Worm (Caenorhabditis elegans) whole organism, L4 larva: ENCODE measurements around the gene haly-1.

Experiments used
- F10B5.3 ChIP-seq: sonication (generic microtip); optimal IDR thresholded peaks from 2 replicates; lab custom pipeline; 2016; ENCODE audit warnings: mild to moderate bottlenecking, missing genetic modification characterization, missing compliant biosample characterization
- F37D6.2 ChIP-seq: sonication (generic microtip); optimal IDR thresholded peaks from 2 replicates; lab custom pipeline; 2016; ENCODE audit warnings: mild to moderate bottlenecking, missing genetic modification characterization, missing compliant biosample characterization
- F49E8.2 ChIP-seq: sonication (generic microtip); optimal IDR thresholded peaks from 2 replicates; lab custom pipeline; 2016; ENCODE audit warnings: missing compliant biosample characterization, mild to moderate bottlenecking, missing genetic modification characterization, borderline replicate concordance
- Y48G9A.11 ChIP-seq: fragments of 200-800 bp; sonication (Bioruptor generic); IDR thresholded peaks from 2 replicates; pipeline ENCODE4 v1.3.6; 2022; ENCODE audit warnings: missing genetic modification reagents, missing genetic modification characterization, missing compliant biosample characterization
- Y5F2A.4 ChIP-seq: fragments of 200-800 bp; sonication (Bioruptor generic); optimal IDR thresholded peaks from 2 replicates; lab custom pipeline; 2018; ENCODE audit warnings: mild to moderate bottlenecking, missing genetic modification characterization, missing compliant biosample characterization
- ZK337.2 ChIP-seq: fragments of 200-800 bp; sonication (Bioruptor generic); IDR thresholded peaks from 2 replicates; pipeline ENCODE4 v1.3.6; 2022; ENCODE audit warnings: missing genetic modification reagents, missing genetic modification characterization, missing compliant biosample characterization
- ZK546.5 ChIP-seq, 2 experiments: sonication (generic microtip); optimal IDR thresholded peaks; 2 replicates each; lab custom pipeline; 2017; ENCODE audit warnings: missing biosample characterization in 2 of 2, missing genetic modification characterization in 2 of 2
- aly-2 ChIP-seq: sonication (generic microtip); optimal IDR thresholded peaks from 2 replicates; lab custom pipeline; 2018; ENCODE audit warnings: missing biosample characterization, missing genetic modification characterization
- arid-1 ChIP-seq: fragments of 200-800 bp; sonication (Bioruptor generic); conservative IDR thresholded peaks from 2 replicates; pipeline ENCODE4 v1.3.6; 2022; ENCODE audit warnings: missing genetic modification reagents, missing genetic modification characterization, missing compliant biosample characterization
- attf-4 ChIP-seq: sonication (generic microtip); optimal IDR thresholded peaks from 3 replicates; lab custom pipeline; 2017; ENCODE audit warnings: missing biosample characterization, missing genetic modification characterization
- ceh-20 ChIP-seq: fragments of 200-800 bp; sonication (Bioruptor generic); IDR thresholded peaks from 2 replicates; pipeline ENCODE4 v1.3.6; 2022; ENCODE audit warnings: missing genetic modification reagents, missing genetic modification characterization, missing compliant biosample characterization
- ceh-28 ChIP-seq: fragments of 150-350 bp; optimal IDR thresholded peaks from 2 replicates; lab custom pipeline; 2014; ENCODE audit warnings: missing biosample characterization, missing genetic modification reagents, missing genetic modification characterization
- ceh-44 ChIP-seq: fragments of 200-800 bp; sonication (Bioruptor generic); IDR thresholded peaks from 2 replicates; pipeline ENCODE4 v1.3.6; 2022; ENCODE audit warnings: missing genetic modification reagents, missing genetic modification characterization, missing compliant biosample characterization
- ceh-62 ChIP-seq: sonication (generic microtip); optimal IDR thresholded peaks from 2 replicates; lab custom pipeline; 2017; ENCODE audit warnings: missing biosample characterization, missing genetic modification characterization
- ctbp-1 ChIP-seq: fragments of 200-800 bp; sonication (Bioruptor generic); IDR thresholded peaks from 2 replicates; pipeline ENCODE4 v1.3.6; 2022; ENCODE audit warnings: missing genetic modification reagents, missing genetic modification characterization, missing compliant biosample characterization
- daf-16 ChIP-seq, 3 experiments: sonication (generic microtip); optimal IDR thresholded peaks; 2 replicates each; lab custom pipeline; 2016 to 2017; ENCODE audit warnings: missing genetic modification characterization in 3 of 3, missing genetic modification reagents in 3 of 3, mild to moderate bottlenecking in 2 of 3, missing compliant biosample characterization in 2 of 3, missing biosample characterization in 1 of 3, moderate library complexity in 1 of 3
- daf-8 ChIP-seq: fragments of 200-800 bp; sonication (Bioruptor generic); IDR thresholded peaks from 2 replicates; pipeline ENCODE4 v1.3.6; 2022; ENCODE audit warnings: missing genetic modification characterization, missing compliant biosample characterization
- dmd-6 ChIP-seq: fragments of 200-800 bp; sonication (Bioruptor generic); IDR thresholded peaks from 2 replicates; pipeline ENCODE4 v1.3.6; 2022; ENCODE audit warnings: missing genetic modification reagents, missing genetic modification characterization, missing compliant biosample characterization
- dmd-9 ChIP-seq: fragments of 200-800 bp; sonication (Bioruptor generic); IDR thresholded peaks from 2 replicates; pipeline ENCODE4 v1.3.6; 2022; ENCODE audit warnings: missing genetic modification reagents, missing genetic modification characterization, missing compliant biosample characterization
- dve-1 ChIP-seq: sonication (generic microtip); optimal IDR thresholded peaks from 2 replicates; lab custom pipeline; 2017; ENCODE audit warnings: antibody characterized with exemption, mild to moderate bottlenecking, missing genetic modification characterization, missing compliant biosample characterization; ENCODE audit not compliant: insufficient read depth
- egl-27 ChIP-seq: sonication (generic microtip); optimal IDR thresholded peaks from 3 replicates; lab custom pipeline; 2017; ENCODE audit warnings: missing biosample characterization, missing genetic modification reagents, missing genetic modification characterization
- egl-43 ChIP-seq: fragments of 200-800 bp; sonication (Bioruptor generic); IDR thresholded peaks from 2 replicates; pipeline ENCODE4 v1.3.6; 2022; ENCODE audit warnings: missing genetic modification reagents, missing genetic modification characterization, missing compliant biosample characterization
- fkh-10 ChIP-seq: fragments of 150-350 bp; optimal IDR thresholded peaks from 2 replicates; lab custom pipeline; 2014; ENCODE audit warnings: missing biosample characterization, missing genetic modification reagents, missing genetic modification characterization
- hmg-1.1 ChIP-seq: fragments of 200-800 bp; sonication (Bioruptor generic); IDR thresholded peaks from 2 replicates; pipeline ENCODE4 v1.3.6; 2022; ENCODE audit warnings: missing genetic modification reagents, missing genetic modification characterization, missing compliant biosample characterization
- jun-1 ChIP-seq: fragments of 150-350 bp; optimal IDR thresholded peaks from 2 replicates; lab custom pipeline; 2014; ENCODE audit warnings: missing biosample characterization, missing genetic modification reagents, missing genetic modification characterization
- lin-1 ChIP-seq: fragments of 200-800 bp; sonication (Bioruptor generic); IDR thresholded peaks from 2 replicates; pipeline ENCODE4 v1.3.6; 2022; ENCODE audit warnings: missing genetic modification reagents, missing genetic modification characterization, missing compliant biosample characterization
- lin-13 ChIP-seq: fragments of 150-350 bp; optimal IDR thresholded peaks from 2 replicates; lab custom pipeline; 2014; ENCODE audit warnings: missing biosample characterization, missing genetic modification reagents, missing genetic modification characterization
- lir-3 ChIP-seq: sonication (generic microtip); optimal IDR thresholded peaks from 2 replicates; lab custom pipeline; 2016; ENCODE audit warnings: mild to moderate bottlenecking, missing genetic modification characterization, missing compliant biosample characterization
- lsy-2 ChIP-seq, 2 experiments: fragments of 150-350 bp in 1 of 2; sonication (generic microtip) in 1 of 2; optimal IDR thresholded peaks; 2 replicates each; lab custom pipeline; 2014 to 2017; ENCODE audit warnings: missing biosample characterization in 2 of 2, missing genetic modification characterization in 2 of 2
- madf-9 ChIP-seq: fragments of 200-800 bp; sonication (Bioruptor generic); conservative IDR thresholded peaks from 2 replicates; pipeline ENCODE4 v1.3.6; 2022; ENCODE audit warnings: missing genetic modification reagents, missing genetic modification characterization, missing compliant biosample characterization
- mdt-29 ChIP-seq: fragments of 200-800 bp; sonication (Bioruptor generic); IDR thresholded peaks from 2 replicates; pipeline ENCODE4 v1.3.6; 2022; ENCODE audit warnings: missing genetic modification reagents, missing genetic modification characterization, missing compliant biosample characterization
- mep-1 ChIP-seq: fragments of 150-350 bp; sonication (generic microtip); optimal IDR thresholded peaks from 3 replicates; lab custom pipeline; 2014; ENCODE audit warnings: missing biosample characterization, missing genetic modification characterization
- mxl-3 ChIP-seq: fragments of 200-800 bp; sonication (Bioruptor generic); optimal IDR thresholded peaks from 2 replicates; lab custom pipeline; 2018; ENCODE audit warnings: mild to moderate bottlenecking, missing genetic modification characterization, missing compliant biosample characterization
- nhr-237 ChIP-seq: sonication (generic microtip); optimal IDR thresholded peaks from 2 replicates; lab custom pipeline; 2017; ENCODE audit warnings: missing biosample characterization, missing genetic modification characterization
- nhr-25 ChIP-seq: sonication (generic microtip); optimal IDR thresholded peaks from 2 replicates; lab custom pipeline; 2017; ENCODE audit warnings: missing genetic modification characterization, mild to moderate bottlenecking, missing compliant biosample characterization, antibody characterized with exemption, moderate library complexity, borderline replicate concordance; ENCODE audit not compliant: insufficient read depth
- nhr-42 ChIP-seq: fragments of 200-800 bp; sonication (Bioruptor generic); IDR thresholded peaks from 2 replicates; pipeline ENCODE4 v1.3.6; 2022; ENCODE audit warnings: missing genetic modification characterization, missing compliant biosample characterization
- nhr-6 ChIP-seq: fragments of 150-350 bp; optimal IDR thresholded peaks from 2 replicates; lab custom pipeline; 2014; ENCODE audit warnings: missing biosample characterization, missing genetic modification characterization
- sdz-12 ChIP-seq: fragments of 200-800 bp; sonication (Bioruptor generic); optimal IDR thresholded peaks from 2 replicates; lab custom pipeline; 2018; ENCODE audit warnings: mild to moderate bottlenecking, missing genetic modification characterization, missing compliant biosample characterization
- skn-1 ChIP-seq: fragments of 150-350 bp; optimal IDR thresholded peaks from 2 replicates; lab custom pipeline; 2014; ENCODE audit warnings: missing biosample characterization, missing genetic modification characterization
- snpc-4 ChIP-seq: fragments of 150-350 bp; optimal IDR thresholded peaks from 2 replicates; lab custom pipeline; 2014; ENCODE audit warnings: missing biosample characterization, missing genetic modification characterization
- spr-1 ChIP-seq: sonication (generic microtip); optimal IDR thresholded peaks from 2 replicates; lab custom pipeline; 2016; ENCODE audit warnings: mild to moderate bottlenecking, missing genetic modification characterization, missing compliant biosample characterization
- spr-3 ChIP-seq: fragments of 200-800 bp; sonication (Bioruptor generic); optimal IDR thresholded peaks from 2 replicates; lab custom pipeline; 2018; ENCODE audit warnings: mild to moderate bottlenecking, missing genetic modification characterization, missing compliant biosample characterization
- unc-130 ChIP-seq: sonication (generic microtip); optimal IDR thresholded peaks from 2 replicates; lab custom pipeline; 2016; ENCODE audit warnings: missing genetic modification reagents, missing genetic modification characterization, missing compliant biosample characterization
- unc-39 ChIP-seq: sonication (generic microtip); optimal IDR thresholded peaks from 2 replicates; lab custom pipeline; 2017; ENCODE audit warnings: missing biosample characterization, missing genetic modification characterization
- unc-62 ChIP-seq, 3 experiments: fragments of 150-350 bp in 1 of 3; sonication (generic microtip); optimal IDR thresholded peaks in 2 of 3; peaks in 1 of 3; 1 replicate in 1 of 3; 2 replicates in 2 of 3; lab custom pipeline; 2014 to 2017; ENCODE audit warnings: missing biosample characterization in 3 of 3, missing genetic modification characterization in 3 of 3, missing genetic modification reagents in 3 of 3, missing genotype in 1 of 3
- zag-1 ChIP-seq: fragments of 150-350 bp; optimal IDR thresholded peaks from 2 replicates; lab custom pipeline; 2014; ENCODE audit warnings: missing biosample characterization, missing genetic modification characterization
- zip-2 ChIP-seq: fragments of 150-350 bp; optimal IDR thresholded peaks from 2 replicates; lab custom pipeline; 2014; ENCODE audit warnings: missing biosample characterization, missing genetic modification characterization
- ztf-11 ChIP-seq: fragments of 150-350 bp; optimal IDR thresholded peaks from 2 replicates; lab custom pipeline; 2014; ENCODE audit warnings: missing biosample characterization, missing genetic modification characterization

haly-1 gene

DNA sequence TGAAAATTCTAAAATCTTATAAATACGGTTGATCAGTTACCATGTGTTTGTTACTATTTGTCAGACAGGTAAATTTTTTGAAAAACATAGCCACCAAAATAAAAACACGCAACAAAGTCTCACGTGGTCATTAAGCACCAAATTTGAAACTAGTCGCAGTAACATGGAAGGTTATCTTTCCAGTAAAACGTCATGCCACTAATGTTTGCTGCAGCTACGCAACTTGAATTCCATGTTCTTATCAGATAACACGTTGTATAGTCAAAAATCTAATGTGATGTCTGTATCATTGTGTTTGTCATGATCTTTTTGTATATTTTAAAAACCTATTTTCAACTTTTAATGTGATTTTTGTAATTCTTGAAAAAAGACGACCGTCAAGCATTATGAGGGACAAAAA lies 5.4 kb upstream of the haly-1 start (continued):
- TF ChIP-seq fkh-10: no peak
- TF ChIP-seq snpc-4 (tag; lab: Kevin White, UChicago): no peak
- no peak for TF ChIP-seq daf-16 (GFP tag; optimal IDR thresholded peaks at IDR 0.05; lab: Kevin White, UChicago)
- peak; percentile 90 for TF ChIP-seq daf-16 (tag; optimal IDR thresholded peaks at IDR 0.05; lab: Kevin White, UChicago)
- TF ChIP-seq lir-3 (tag; lab: Kevin White, UChicago): no peak
- peak; percentile 74 for TF ChIP-seq lin-1 (GFP tag; lab: Robert Waterston, UW)
- no peak for TF ChIP-seq unc-130 (GFP tag; lab: Kevin White, UChicago)
- peak; percentile 86 for TF ChIP-seq dve-1 (tag; lab: Kevin White, UChicago)
- TF ChIP-seq F49E8.2 (tag; lab: Kevin White, UChicago): no peak
- no peak for TF ChIP-seq ceh-62
- no peak for TF ChIP-seq ZK546.5 (tag; optimal IDR thresholded peaks at IDR 0.05; lab: Kevin White, UChicago)
- no peak for TF ChIP-seq arid-1 (GFP tag; lab: Robert Waterston, UW)
- TF ChIP-seq F10B5.3 (tag; lab: Kevin White, UChicago): no peak
- TF ChIP-seq dmd-9 (GFP tag; lab: Robert Waterston, UW): no peak
- no peak for TF ChIP-seq mep-1
- no peak for TF ChIP-seq nhr-6
- TF ChIP-seq unc-62 (GFP tag; optimal IDR thresholded peaks at IDR 0.05 in 1 of 2; lab: Kevin White, UChicago): peak in 1 of 2 experiments; percentile 66
- TF ChIP-seq unc-62 (tag; optimal IDR thresholded peaks at IDR 0.05; lab: Kevin White, UChicago): no peak
- TF ChIP-seq lsy-2 (tag; optimal IDR thresholded peaks at IDR 0.05; lab: Kevin White, UChicago): no peak
- TF ChIP-seq skn-1 (tag; lab: Kevin White, UChicago): no peak
- TF ChIP-seq ZK337.2: no peak
- no peak for TF ChIP-seq jun-1 (tag; lab: Kevin White, UChicago)
- no peak for TF ChIP-seq unc-39 (tag; lab: Kevin White, UChicago)
- peak; percentile 79 for TF ChIP-seq dmd-6 (GFP tag; lab: Robert Waterston, UW)

ce11 chrX:10900952-10901351 lies 4.6 kb upstream of the haly-1 start:
- TF ChIP-seq egl-43 (GFP tag; lab: Robert Waterston, UW) (no peak), jun-1 (tag; lab: Kevin White, UChicago) (no peak), unc-130 (GFP tag; lab: Kevin White, UChicago) (no peak), aly-2 (tag; lab: Kevin White, UChicago) (no peak), daf-16 (GFP tag; optimal IDR thresholded peaks at IDR 0.05; lab: Kevin White, UChicago) (peak in 1 of 2 experiments; percentile 77), daf-16 (tag; optimal IDR thresholded peaks at IDR 0.05; lab: Kevin White, UChicago) (peak; percentile 12), daf-8 (GFP tag; lab: Robert Waterston, UW) (no peak), spr-3 (GFP tag; lab: Kevin White, UChicago) (no peak), nhr-42 (GFP tag; lab: Robert Waterston, UW) (no peak), nhr-25 (tag; lab: Kevin White, UChicago) (no peak), ztf-11 (tag; lab: Kevin White, UChicago) (no peak), F37D6.2 (no peak), dve-1 (tag; lab: Kevin White, UChicago) (peak; percentile 28), ceh-28 (tag; lab: Kevin White, UChicago) (no peak), nhr-237 (tag; lab: Kevin White, UChicago) (no peak), sdz-12 (GFP tag; lab: Kevin White, UChicago) (no peak), attf-4 (tag; lab: Kevin White, UChicago) (no peak), zip-2 (tag; lab: Kevin White, UChicago) (no peak), hmg-1.1 (GFP tag; lab: Robert Waterston, UW) (peak; percentile 69), lin-13 (no peak), zag-1 (tag; lab: Kevin White, UChicago) (no peak), spr-1 (tag; lab: Kevin White, UChicago) (no peak), ceh-20 (GFP tag; lab: Robert Waterston, UW) (no peak), egl-27 (tag; lab: Kevin White, UChicago) (no peak), unc-62 (GFP tag; optimal IDR thresholded peaks at IDR 0.05 in 1 of 2; lab: Kevin White, UChicago) (peak in 1 of 2 experiments; percentile 97), unc-62 (tag; optimal IDR thresholded peaks at IDR 0.05; lab: Kevin White, UChicago) (no peak), mdt-29 (GFP tag; lab: Robert Waterston, UW) (no peak), lir-3 (tag; lab: Kevin White, UChicago) (no peak), Y5F2A.4 (no peak), ceh-44 (GFP tag; lab: Robert Waterston, UW) (no peak), ctbp-1 (GFP tag; lab: Robert Waterston, UW) (0 out of 2 replicates have a peak, but pooled peaks have one; percentile 38), Y48G9A.11 (GFP tag; lab: Robert Waterston, UW) (no peak), mxl-3 (GFP tag; lab: Kevin White, UChicago) (peak; percentile 96), madf-9 (GFP tag; lab: Robert Waterston, UW) (0 out of 2 replicates have a peak, but pooled peaks have one; percentile 23)
